Worm (Caenorhabditis elegans): ENCODE measurements around the gene anat-1.

- no peak for TF ChIP-seq egl-27 (tag; optimal IDR thresholded peaks at IDR 0.05)
- no peak for TF ChIP-seq blmp-1 (tag; optimal IDR thresholded peaks at IDR 0.05)
- TF ChIP-seq fkh-4 (tag; optimal IDR thresholded peaks at IDR 0.05; ENCODE audit: borderline replicate concordance): no peak
- no peak for TF ChIP-seq nhr-11 (tag; optimal IDR thresholded peaks at IDR 0.05)
- TF ChIP-seq ztf-4 (tag; optimal IDR thresholded peaks at IDR 0.05): no peak
- no peak for TF ChIP-seq dpl-1 (GFP tag; optimal IDR thresholded peaks at IDR 0.05)
These were observed 19.3 kb downstream of the anat-1 start for ce11 chrIV:6789950-6790349.
